Fruit fly (Drosophila melanogaster): Measurements from ENCODE around the gene CG45089.

Gene CG45089

DNA sequence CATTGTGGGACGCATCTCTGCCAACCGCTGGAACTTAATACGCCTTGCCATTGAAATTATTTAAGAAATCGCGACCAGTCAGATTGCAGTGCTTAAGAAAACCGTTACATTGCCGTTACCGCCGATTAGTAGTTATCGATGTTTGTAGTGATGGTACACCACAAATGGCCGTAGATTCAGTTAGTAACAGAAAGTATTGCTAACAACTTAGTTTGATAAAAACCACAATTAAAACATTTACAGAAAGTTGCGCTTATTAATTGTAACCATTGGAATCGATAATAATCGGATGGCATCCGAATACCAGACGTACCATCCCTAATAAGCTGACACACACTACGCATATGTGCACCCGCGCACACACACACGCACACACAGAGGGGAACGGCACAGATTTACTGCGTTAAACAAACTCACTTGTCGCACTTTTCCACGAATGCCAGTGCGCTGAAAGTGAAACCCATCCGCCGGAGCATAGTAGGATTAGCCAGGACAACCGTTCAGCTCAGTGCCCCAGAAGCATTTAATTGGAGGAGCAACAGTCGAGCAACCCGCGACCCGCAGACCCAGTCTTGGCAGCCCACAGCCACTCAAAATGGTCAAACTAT is 26.6 kb upstream of the CG45089 start, which contains the start of the genes hdm and Ykt6 (continued):
- TF ChIP-seq crc (GFP tag; optimal IDR thresholded peaks at IDR 0.05) (peak; percentile 73), CG15696 (tag; optimal IDR thresholded peaks at IDR 0.05) (peak; percentile 80), CG4707 (GFP tag; optimal IDR thresholded peaks at IDR 0.05) (no peak), sima (GFP tag; optimal IDR thresholded peaks at IDR 0.05) (peak; percentile 24), dm (GFP tag; optimal IDR thresholded peaks at IDR 0.05) (peak; percentile 67), cad (GFP tag; optimal IDR thresholded peaks at IDR 0.05) (no peak), CG18599 (GFP tag; optimal IDR thresholded peaks at IDR 0.05) (peak; percentile 73), CG6175 (GFP tag; IDR thresholded peaks at IDR 0.05) (peak; percentile 73; the same call in 1 of the 3 replicates), CG11085 (GFP tag; IDR thresholded peaks at IDR 0.05) (peak; percentile 68), Hmx (GFP tag; optimal IDR thresholded peaks at IDR 0.05) (peak; percentile 45), Dip3 (GFP tag; optimal IDR thresholded peaks at IDR 0.05) (peak; percentile 74), lilli (GFP tag; optimal IDR thresholded peaks at IDR 0.05) (peak; percentile 90), CG14014 (GFP tag; IDR thresholded peaks at IDR 0.05) (peak; percentile 81), BtbVII (GFP tag; optimal IDR thresholded peaks at IDR 0.05) (peak; percentile 9), Aef1 (GFP tag; IDR thresholded peaks at IDR 0.05) (peak; percentile 72; the same call in 2 of the 3 replicates), NC2α (GFP tag; optimal IDR thresholded peaks at IDR 0.05) (peak; percentile 51), Nf-YA (GFP tag; IDR thresholded peaks at IDR 0.05) (peak; percentile 58; the same call in 1 of the 2 replicates), nau (GFP tag; optimal IDR thresholded peaks at IDR 0.05) (no peak), Pdp1 (GFP tag; optimal IDR thresholded peaks at IDR 0.05) (peak; percentile 78 to 80), chn (GFP tag; optimal IDR thresholded peaks at IDR 0.05) (peak; percentile 76), CG7271 (tag; optimal IDR thresholded peaks at IDR 0.05) (peak; percentile 41), CG32772 (GFP tag; IDR thresholded peaks at IDR 0.05) (peak; percentile 50; the same call in 1 of the 2 replicates), Sry-β (GFP tag; optimal IDR thresholded peaks at IDR 0.05) (peak; percentile 12), CG18262 (tag; optimal IDR thresholded peaks at IDR 0.05) (peak; percentile 69), CG15073 (GFP tag; optimal IDR thresholded peaks at IDR 0.05) (no peak), sens (GFP tag) (peak; percentile 97), D19A (tag; optimal IDR thresholded peaks at IDR 0.05) (peak; percentile 59), abd-A (tag; optimal IDR thresholded peaks at IDR 0.05) (no peak), CG2129 (GFP tag; IDR thresholded peaks at IDR 0.05; ENCODE audit: partially characterized antibody) (peak; percentile 93), CG14710 (tag; optimal IDR thresholded peaks at IDR 0.05) (peak; percentile 82), CG8765 (GFP tag; IDR thresholded peaks at IDR 0.05) (peak; percentile 80), pan (optimal IDR thresholded peaks at IDR 0.05) (no peak), pan (GFP tag; optimal IDR thresholded peaks at IDR 0.05 in 1 of 2, IDR thresholded peaks at IDR 0.05 in 1 of 2) (peak in 1 of 2 experiments; percentile 81), CG6654 (GFP tag; optimal IDR thresholded peaks at IDR 0.05) (no peak), Gug (GFP tag; IDR thresholded peaks at IDR 0.05) (peak; percentile 78; the same call in 3 of the 4 replicates), mld (GFP tag; IDR thresholded peaks at IDR 0.05; ENCODE audit: partially characterized antibody) (peak; percentile 84; the same call in 2 of the 3 replicates), CG11560 (tag; IDR thresholded peaks at IDR 0.05) (peak; percentile 65; the same call in 2 of the 3 replicates), luna (GFP tag; optimal IDR thresholded peaks at IDR 0.05) (peak; percentile 38), CG2199 (GFP tag; IDR thresholded peaks at IDR 0.05) (0 out of 3 replicates have a peak, but pooled peaks have one; percentile 15), Bgb (GFP tag; IDR thresholded peaks at IDR 0.05; ENCODE audit: partially characterized antibody) (peak; percentile 95), tll (GFP tag; optimal IDR thresholded peaks at IDR 0.05) (no peak), cas (GFP tag; IDR thresholded peaks at IDR 0.05) (peak; percentile 45; the same call in 1 of the 2 replicates), Dp (GFP tag; optimal IDR thresholded peaks at IDR 0.05) (peak; percentile 70), ato (GFP tag; IDR thresholded peaks at IDR 0.05; ENCODE audit: partially characterized antibody) (peak; percentile 86), CG2712 (tag; optimal IDR thresholded peaks at IDR 0.05) (peak; percentile 83), Optix (GFP tag; IDR thresholded peaks at IDR 0.05) (peak; percentile 85; the same call in 2 of the 3 replicates), wdn (GFP tag; IDR thresholded peaks at IDR 0.05) (peak; percentile 81), CkIIα-i1 (GFP tag; IDR thresholded peaks at IDR 0.05) (no peak), pho (GFP tag; optimal IDR thresholded peaks at IDR 0.05) (peak; percentile 76)

Measured in whole organism, embryonic.